Worm (Caenorhabditis elegans) whole organism, midembryonic: ENCODE measurements around the gene ugtp-1.

Experiments
- T22C8.4 ChIP-seq: fragments of 200-800 bp; sonication (Bioruptor generic); IDR thresholded peaks from 2 replicates; pipeline ENCODE4 v1.3.6; 2022; ENCODE audit warnings: missing genetic modification characterization, missing compliant biosample characterization
- cog-1 ChIP-seq: sonication (generic microtip); optimal IDR thresholded peaks from 2 replicates; lab custom pipeline; 2016; ENCODE audit warnings: missing genetic modification characterization, missing compliant biosample characterization
- flt-1 ChIP-seq: fragments of 200-800 bp; sonication (Bioruptor generic); IDR thresholded peaks from 2 replicates; pipeline ENCODE4 v1.3.6; 2022; ENCODE audit warnings: missing genetic modification characterization, missing compliant biosample characterization
- klf-2 ChIP-seq: fragments of 200-800 bp; sonication (Bioruptor generic); conservative IDR thresholded peaks from 2 replicates; pipeline ENCODE4 v1.3.6; 2022; ENCODE audit warnings: missing genetic modification reagents, missing genetic modification characterization, missing compliant biosample characterization
- med-1 ChIP-seq: sonication (generic microtip); optimal IDR thresholded peaks from 2 replicates; lab custom pipeline; 2017; ENCODE audit warnings: missing genetic modification characterization, mild to moderate bottlenecking, missing compliant biosample characterization, antibody characterized with exemption, missing genetic modification reagents; ENCODE audit not compliant: insufficient read depth
- ref-1 ChIP-seq: fragments of 200-800 bp; sonication (Bioruptor generic); conservative IDR thresholded peaks from 2 replicates; pipeline ENCODE4 v1.3.6; 2022; ENCODE audit warnings: missing genetic modification reagents, missing genetic modification characterization, missing compliant biosample characterization
- tab-1 ChIP-seq: fragments of 200-800 bp; sonication (Bioruptor generic); IDR thresholded peaks from 2 replicates; pipeline ENCODE4 v1.3.6; 2022; ENCODE audit warnings: missing genetic modification characterization, missing compliant biosample characterization
- ztf-23 ChIP-seq: fragments of 200-800 bp; sonication (Bioruptor generic); IDR thresholded peaks from 2 replicates; pipeline ENCODE4 v1.3.6; 2022; ENCODE audit warnings: missing genetic modification reagents, missing genetic modification characterization, missing compliant biosample characterization
- ztf-29 ChIP-seq: fragments of 200-800 bp; sonication (Bioruptor generic); IDR thresholded peaks from 2 replicates; pipeline ENCODE4 v1.3.6; 2022; ENCODE audit warnings: missing genetic modification reagents, missing genetic modification characterization, missing compliant biosample characterization

The ugtp-1 gene

ce11 chrIII:8750606-8751005, at the start of gene ugtp-1:
Gene ugtp-1 (minus strand): TSS chrIII:8750706.
- TF ChIP-seq flt-1 (GFP tag; lab: Robert Waterston, UW), result no peak
- no peak for TF ChIP-seq tab-1
- TF ChIP-seq ztf-29 (GFP tag; lab: Robert Waterston, UW), result no peak
- no peak for TF ChIP-seq ztf-23 (GFP tag; lab: Robert Waterston, UW)
- TF ChIP-seq med-1 (GFP tag; lab: Kevin White, UChicago), result no peak

ce11 chrIII:8797211-8797733, 46.8 kb upstream of the ugtp-1 start:
- no peak for TF ChIP-seq cog-1 (tag; lab: Kevin White, UChicago)
- TF ChIP-seq ztf-29 (GFP tag; lab: Robert Waterston, UW), result no peak
- 0 out of 2 replicates have a peak, but pooled peaks have one; percentile 16 for TF ChIP-seq flt-1 (GFP tag; lab: Robert Waterston, UW)
- TF ChIP-seq klf-2 (GFP tag; lab: Robert Waterston, UW), result no peak
- no peak for TF ChIP-seq tab-1

ce11 chrIII:8795595-8796141, 45.2 kb upstream of the ugtp-1 start:
- TF ChIP-seq ztf-23 (GFP tag; lab: Robert Waterston, UW) (no peak), ztf-29 (GFP tag; lab: Robert Waterston, UW) (no peak; the same call in 1 of the 2 replicates), cog-1 (tag; lab: Kevin White, UChicago) (peak; percentile 82), tab-1 (no peak), klf-2 (GFP tag; lab: Robert Waterston, UW) (no peak), ref-1 (no peak), T22C8.4 (GFP tag; lab: Robert Waterston, UW) (peak; percentile 68), flt-1 (GFP tag; lab: Robert Waterston, UW) (no peak), med-1 (GFP tag; lab: Kevin White, UChicago) (no peak)

ce11 chrIII:8794793-8795192, 44.3 kb upstream of the ugtp-1 start:
- no peak for TF ChIP-seq ztf-23 (GFP tag; lab: Robert Waterston, UW)
- TF ChIP-seq flt-1 (GFP tag; lab: Robert Waterston, UW), result peak; percentile 67; the same call in 1 of the 2 replicates
- no peak for TF ChIP-seq med-1 (GFP tag; lab: Kevin White, UChicago)
- TF ChIP-seq cog-1 (tag; lab: Kevin White, UChicago), result peak; percentile 23
- no peak for TF ChIP-seq ztf-29 (GFP tag; lab: Robert Waterston, UW)
- no peak for TF ChIP-seq ref-1
- no peak for TF ChIP-seq tab-1
- TF ChIP-seq klf-2 (GFP tag; lab: Robert Waterston, UW), result no peak
- no peak for TF ChIP-seq T22C8.4 (GFP tag; lab: Robert Waterston, UW)

ce11 chrIII:8792251-8792650, 41.7 kb upstream of the ugtp-1 start, which contains the start of gene ztf-1:
Gene ztf-1 (minus strand): TSS chrIII:8792351.
- no peak for TF ChIP-seq ref-1
- TF ChIP-seq flt-1 (GFP tag; lab: Robert Waterston, UW), result no peak

- no peak for TF ChIP-seq ztf-29 (GFP tag; lab: Robert Waterston, UW)
- TF ChIP-seq T22C8.4 (GFP tag; lab: Robert Waterston, UW), result no peak
- no peak for TF ChIP-seq flt-1 (GFP tag; lab: Robert Waterston, UW)
- no peak for TF ChIP-seq med-1 (GFP tag; lab: Kevin White, UChicago)
- no peak for TF ChIP-seq ref-1
- no peak for TF ChIP-seq ztf-23 (GFP tag; lab: Robert Waterston, UW)
- TF ChIP-seq klf-2 (GFP tag; lab: Robert Waterston, UW), result no peak
- no peak for TF ChIP-seq cog-1 (tag; lab: Kevin White, UChicago)
- TF ChIP-seq tab-1, result no peak
These were observed 40.7 kb upstream of the ugtp-1 start, which contains the start of the genes zfp-1 and F54F2.14 for ce11 chrIII:8791235-8791634. Gene zfp-1 (plus strand): TSS chrIII:8791535. Gene F54F2.14 (plus strand): TSS chrIII:8791546.

ce11 chrIII:8788690-8789089, 38.2 kb upstream of the ugtp-1 start:
- no peak for TF ChIP-seq klf-2 (GFP tag; lab: Robert Waterston, UW)
- TF ChIP-seq T22C8.4 (GFP tag; lab: Robert Waterston, UW), result no peak
- TF ChIP-seq ztf-29 (GFP tag; lab: Robert Waterston, UW), result no peak
- no peak for TF ChIP-seq flt-1 (GFP tag; lab: Robert Waterston, UW)
- TF ChIP-seq ztf-23 (GFP tag; lab: Robert Waterston, UW), result no peak
- TF ChIP-seq ref-1, result no peak
- TF ChIP-seq tab-1, result no peak
- no peak for TF ChIP-seq cog-1 (tag; lab: Kevin White, UChicago)
- no peak for TF ChIP-seq med-1 (GFP tag; lab: Kevin White, UChicago)

- TF ChIP-seq tab-1 (no peak), med-1 (GFP tag; lab: Kevin White, UChicago) (no peak), ztf-23 (GFP tag; lab: Robert Waterston, UW) (no peak), ref-1 (no peak), cog-1 (tag; lab: Kevin White, UChicago) (no peak), klf-2 (GFP tag; lab: Robert Waterston, UW) (no peak), ztf-29 (GFP tag; lab: Robert Waterston, UW) (no peak), T22C8.4 (GFP tag; lab: Robert Waterston, UW) (no peak), flt-1 (GFP tag; lab: Robert Waterston, UW) (no peak)
These were observed 35.6 kb upstream of the ugtp-1 start, which contains the start of gene K02D10.8 for ce11 chrIII:8786077-8786476. Gene K02D10.8 (plus strand): TSS chrIII:8786377.

ce11 chrIII:8785426-8785825, 34.9 kb upstream of the ugtp-1 start:
- no peak for TF ChIP-seq flt-1 (GFP tag; lab: Robert Waterston, UW)
- TF ChIP-seq ref-1, result no peak
- TF ChIP-seq ztf-29 (GFP tag; lab: Robert Waterston, UW), result no peak

ce11 chrIII:8784500-8784899, 34.0 kb upstream of the ugtp-1 start:
- no peak for TF ChIP-seq flt-1 (GFP tag; lab: Robert Waterston, UW)
- no peak for TF ChIP-seq ztf-29 (GFP tag; lab: Robert Waterston, UW)
- no peak for TF ChIP-seq med-1 (GFP tag; lab: Kevin White, UChicago)
- TF ChIP-seq klf-2 (GFP tag; lab: Robert Waterston, UW), result no peak
- no peak for TF ChIP-seq ref-1
- TF ChIP-seq tab-1, result no peak
- TF ChIP-seq T22C8.4 (GFP tag; lab: Robert Waterston, UW), result no peak
- no peak for TF ChIP-seq cog-1 (tag; lab: Kevin White, UChicago)
- no peak for TF ChIP-seq ztf-23 (GFP tag; lab: Robert Waterston, UW)
